Fruit fly (Drosophila melanogaster) whole organism, wandering third instar larva: Measurements from ENCODE around the gene CG6696.

Experiments
- Abd-B ChIP-seq: fragments of >200 bp; optimal IDR thresholded peaks from 2 replicates; lab custom pipeline; 2017; ENCODE audit warnings: missing biosample characterization, missing genetic modification characterization
- CG9705 ChIP-seq: fragments of 200-800 bp; sonication (Bioruptor generic); optimal IDR thresholded peaks from 2 replicates; lab custom pipeline; 2018; ENCODE audit warnings: missing biosample characterization, mild to moderate bottlenecking, missing genetic modification characterization
- Dfd ChIP-seq: fragments of >200 bp; optimal IDR thresholded peaks from 2 replicates; lab custom pipeline; 2017; ENCODE audit warnings: missing biosample characterization, missing genetic modification characterization
- GATAd ChIP-seq: sonication (Bioruptor generic); optimal IDR thresholded peaks from 2 replicates; lab custom pipeline; 2016; ENCODE audit warnings: missing biosample characterization, missing genetic modification characterization
- Hnf4 ChIP-seq: fragments of 200-800 bp; sonication (Bioruptor generic); optimal IDR thresholded peaks from 2 replicates; lab custom pipeline; 2016; ENCODE audit warnings: missing biosample characterization, mild to moderate bottlenecking, missing genetic modification characterization
- N ChIP-seq: fragments of >200 bp; optimal IDR thresholded peaks from 2 replicates; lab custom pipeline; 2018; ENCODE audit warnings: missing biosample characterization, missing external identifiers, missing genetic modification characterization
- Sp1 ChIP-seq: fragments of 200-800 bp; sonication (Bioruptor generic); optimal IDR thresholded peaks from 3 replicates; lab custom pipeline; 2019; ENCODE audit warnings: missing biosample characterization, mild to moderate bottlenecking, missing genetic modification characterization, moderate library complexity
- dl ChIP-seq, 2 experiments: fragments of 175-275, 200-275 bp in 1 of 2; fragments of 200-275 bp in 1 of 2; sonication (Bioruptor generic); optimal IDR thresholded peaks; lab custom pipeline; 2018; ENCODE audit warnings: mild to moderate bottlenecking in 2 of 2, missing biosample characterization in 2 of 2, missing genetic modification characterization in 2 of 2, moderate library complexity in 2 of 2; ENCODE audit not compliant: partially characterized antibody in 2 of 2, insufficient read depth in 1 of 2
- jim ChIP-seq: fragments of 175-275, 200-325 bp; sonication (Bioruptor generic); optimal IDR thresholded peaks from 2 replicates; lab custom pipeline; 2016; ENCODE audit warnings: missing biosample characterization, mild to moderate bottlenecking, missing genetic modification characterization
- lola ChIP-seq: fragments of >200 bp; optimal IDR thresholded peaks from 2 replicates; lab custom pipeline; 2017; ENCODE audit warnings: missing biosample characterization, missing genetic modification characterization
- psq ChIP-seq: fragments of 200-800 bp; sonication (Bioruptor generic); optimal IDR thresholded peaks from 3 replicates; lab custom pipeline; 2017; ENCODE audit warnings: missing biosample characterization, mild to moderate bottlenecking, missing genetic modification characterization, moderate library complexity
- sage ChIP-seq: fragments of 200-800 bp; sonication (Bioruptor generic); optimal IDR thresholded peaks from 2 replicates; lab custom pipeline; 2016; ENCODE audit warnings: missing biosample characterization, mild to moderate bottlenecking, missing genetic modification characterization
- tai ChIP-seq: sonication (Bioruptor generic); optimal IDR thresholded peaks from 2 replicates; lab custom pipeline; 2016; ENCODE audit warnings: missing biosample characterization, missing genetic modification characterization
- woc ChIP-seq: sonication (Bioruptor generic); optimal IDR thresholded peaks from 2 replicates; lab custom pipeline; 2016; ENCODE audit warnings: missing biosample characterization, mild to moderate bottlenecking, missing genetic modification characterization

dm6 chrX:18665715-18666267, 3.8 kb upstream of the CG6696 start:
- TF ChIP-seq tai (GFP tag; lab: Kevin White, UChicago) (no peak), lola (GFP tag; lab: Kevin White, UChicago) (no peak), Sp1 (no peak), sage (GFP tag; lab: Kevin White, UChicago) (no peak), psq (GFP tag; lab: Kevin White, UChicago) (no peak), GATAd (GFP tag; lab: Kevin White, UChicago) (no peak), jim (GFP tag; lab: Kevin White, UChicago) (no peak), Dfd (GFP tag; lab: Kevin White, UChicago) (no peak), N (GFP tag; lab: Kevin White, UChicago) (no peak), Hnf4 (GFP tag; lab: Kevin White, UChicago) (no peak), CG9705 (GFP tag; lab: Kevin White, UChicago) (no peak), woc (GFP tag; lab: Kevin White, UChicago) (no peak), Abd-B (GFP tag; lab: Kevin White, UChicago) (no peak), dl (GFP tag; optimal IDR thresholded peaks at IDR 0.05; lab: Kevin White, UChicago; ENCODE audit: insufficient read depth in 1 of 2, partially characterized antibody in 2 of 2) (no peak)
